Worm (Caenorhabditis elegans): ENCODE measurements around the gene twk-6.
A peak's percentile ranks its signal among the peaks of the same experiment; 100 is the strongest.

DNA sequence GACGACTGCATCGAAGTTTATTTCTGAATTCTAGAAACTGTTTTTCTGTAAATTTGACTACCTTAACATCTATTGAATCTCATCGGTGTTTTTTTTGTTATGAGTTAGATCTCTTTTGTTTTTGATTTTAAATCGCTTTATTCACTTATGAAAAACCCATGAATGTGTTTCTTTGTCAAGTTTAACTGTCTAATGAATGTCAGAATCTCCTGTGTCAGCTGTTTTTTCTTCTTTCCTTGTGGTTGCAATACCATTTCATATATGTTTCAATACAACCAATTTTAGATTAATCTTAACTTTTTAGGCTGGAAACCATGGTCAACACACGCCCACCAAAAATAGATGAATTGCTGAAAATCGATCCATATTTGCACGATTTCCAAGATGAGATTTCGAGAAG, 47.7 kb upstream of the twk-6 start, which contains the start of gene T04A8.7:
- TF ChIP-seq lin-54 (GFP tag; optimal IDR thresholded peaks at IDR 0.05) (no peak), F37B4.10 (GFP tag; IDR thresholded peaks at IDR 0.05) (no peak), ceh-91 (GFP tag; IDR thresholded peaks at IDR 0.05) (no peak), hsf-1 (GFP tag; IDR thresholded peaks at IDR 0.05) (no peak), ztf-18 (tag; optimal IDR thresholded peaks at IDR 0.05) (peak; percentile 29), attf-5 (GFP tag; optimal IDR thresholded peaks at IDR 0.05) (no peak), F57C9.4 (tag; optimal IDR thresholded peaks at IDR 0.05) (no peak), dpl-1 (GFP tag; optimal IDR thresholded peaks at IDR 0.05) (no peak)

All from whole organism, young adult.